Worm (Caenorhabditis elegans) whole organism, mixed stage, embryonic: ENCODE data around the gene fbxb-48.

Experiments used
- bed-3 ChIP-seq: fragments of 200-800 bp; sonication (Bioruptor generic); optimal IDR thresholded peaks from 3 replicates; lab custom pipeline; 2018; ENCODE audit warnings: mild to moderate bottlenecking, missing genetic modification characterization, moderate library complexity, missing compliant biosample characterization
- blmp-1 ChIP-seq: fragments of 150-350 bp; optimal IDR thresholded peaks from 2 replicates; lab custom pipeline; 2014; ENCODE audit warnings: missing biosample characterization, missing genetic modification characterization
- elt-1 ChIP-seq: sonication (generic microtip); optimal IDR thresholded peaks from 2 replicates; lab custom pipeline; 2017; ENCODE audit warnings: missing genetic modification characterization, mild to moderate bottlenecking, missing compliant biosample characterization, antibody characterized with exemption, moderate library complexity, borderline replicate concordance; ENCODE audit not compliant: insufficient read depth
- mab-5 ChIP-seq: fragments of 150-350 bp; optimal IDR thresholded peaks from 2 replicates; lab custom pipeline; 2014; ENCODE audit warnings: missing biosample characterization, missing genetic modification characterization
- mls-2 ChIP-seq: sonication (generic microtip); optimal IDR thresholded peaks from 2 replicates; lab custom pipeline; 2016; ENCODE audit warnings: mild to moderate bottlenecking, missing genetic modification characterization, moderate library complexity, missing compliant biosample characterization
- nhr-76 ChIP-seq: sonication (generic microtip); optimal IDR thresholded peaks from 2 replicates; lab custom pipeline; 2017; ENCODE audit warnings: missing biosample characterization, missing genetic modification characterization
- pha-4 ChIP-seq: fragments of 150-350 bp; optimal IDR thresholded peaks from 2 replicates; lab custom pipeline; 2018; ENCODE audit warnings: missing biosample characterization, missing genetic modification reagents, missing genetic modification characterization
- unc-39 ChIP-seq: fragments of 150-350 bp; optimal IDR thresholded peaks from 2 replicates; lab custom pipeline; 2014; ENCODE audit warnings: missing biosample characterization, missing genetic modification characterization
- ztf-11 ChIP-seq: fragments of 150-350 bp; optimal IDR thresholded peaks from 2 replicates; lab custom pipeline; 2014; ENCODE audit warnings: missing biosample characterization, missing genetic modification characterization

DNA sequence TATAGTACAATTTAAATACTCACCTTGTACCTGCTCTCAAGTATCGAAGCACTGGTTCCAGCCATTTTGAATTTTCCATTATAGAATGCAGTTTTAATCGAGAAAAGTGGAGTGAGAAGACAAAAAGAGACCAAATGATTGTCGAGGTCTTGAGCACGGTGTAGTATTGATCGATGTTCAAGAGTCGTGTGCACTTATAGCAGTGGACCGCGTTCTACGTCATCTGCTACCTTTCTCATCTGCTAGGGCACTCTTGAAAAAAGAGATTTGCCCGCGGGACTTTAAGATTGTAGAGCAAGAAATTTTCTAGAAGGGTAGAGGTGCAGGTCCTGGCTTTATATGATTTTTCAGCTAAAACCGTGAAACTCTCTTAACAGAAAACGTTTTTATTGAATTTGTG, 26.2 kb downstream of the fbxb-48 start, which contains the start of gene fbxc-21:
- no peak for TF ChIP-seq ztf-11 (tag; lab: Kevin White, UChicago)
- TF ChIP-seq pha-4 (tag; lab: Kevin White, UChicago), result no peak
- TF ChIP-seq blmp-1 (tag; lab: Kevin White, UChicago), result no peak
- TF ChIP-seq mls-2 (tag; lab: Kevin White, UChicago), result no peak
- TF ChIP-seq unc-39 (tag; lab: Kevin White, UChicago), result no peak
- no peak for TF ChIP-seq mab-5 (tag; lab: Kevin White, UChicago)
- TF ChIP-seq elt-1, result no peak
- no peak for TF ChIP-seq nhr-76 (tag; lab: Kevin White, UChicago)
- no peak for TF ChIP-seq bed-3 (GFP tag; lab: Kevin White, UChicago)
